Fruit fly (Drosophila melanogaster): ENCODE results near the gene AIF.

AIF gene

dm6 chr2L:2182735-2183340 is 31.3 kb downstream of the AIF start (continued):
- TF ChIP-seq Lim3 (GFP tag; IDR thresholded peaks at IDR 0.05), result no peak
- TF ChIP-seq CG10462 (GFP tag; optimal IDR thresholded peaks at IDR 0.05), result peak; percentile 12
- TF ChIP-seq ro (GFP tag; IDR thresholded peaks at IDR 0.05), result peak; percentile 34; the same call in 1 of the 2 replicates
- peak; percentile 88 for TF ChIP-seq CG18262 (tag; optimal IDR thresholded peaks at IDR 0.05)
- no peak for TF ChIP-seq CG9932 (GFP tag; IDR thresholded peaks at IDR 0.05)
- no peak for TF ChIP-seq bigmax (GFP tag; optimal IDR thresholded peaks at IDR 0.05)
- peak; percentile 39 for TF ChIP-seq CG33213 (GFP tag; optimal IDR thresholded peaks at IDR 0.05)
- peak; percentile 44 for TF ChIP-seq CG4707 (GFP tag; optimal IDR thresholded peaks at IDR 0.05)
- TF ChIP-seq CG31365 (tag; optimal IDR thresholded peaks at IDR 0.05), result no peak
- no peak for TF ChIP-seq CG43689 (GFP tag; IDR thresholded peaks at IDR 0.05)
- no peak for TF ChIP-seq CG15269 (tag; optimal IDR thresholded peaks at IDR 0.05)
- no peak for TF ChIP-seq Doc2 (GFP tag; IDR thresholded peaks at IDR 0.05)
- TF ChIP-seq B-H1 (GFP tag; IDR thresholded peaks at IDR 0.05), result no peak
- peak; percentile 58 for TF ChIP-seq bab2 (GFP tag; optimal IDR thresholded peaks at IDR 0.05)
- TF ChIP-seq CG7357 (GFP tag; IDR thresholded peaks at IDR 0.05), result peak; percentile 42; the same call in 1 of the 3 replicates
- TF ChIP-seq CG1024 (GFP tag; IDR thresholded peaks at IDR 0.05), result peak; percentile 58
- TF ChIP-seq Eip74EF (GFP tag; optimal IDR thresholded peaks at IDR 0.05), result no peak
- no peak for TF ChIP-seq CG2129 (GFP tag; IDR thresholded peaks at IDR 0.05; ENCODE audit: partially characterized antibody)
- TF ChIP-seq NC2β (GFP tag; optimal IDR thresholded peaks at IDR 0.05), result peak; percentile 76
- peak; percentile 57 for TF ChIP-seq stwl (tag; optimal IDR thresholded peaks at IDR 0.05)
- TF ChIP-seq fd102C (GFP tag; optimal IDR thresholded peaks at IDR 0.05), result peak; percentile 82
- no peak for TF ChIP-seq CG32532 (GFP tag; IDR thresholded peaks at IDR 0.05)
- no peak for TF ChIP-seq sc (optimal IDR thresholded peaks at IDR 0.05)
- TF ChIP-seq sc (GFP tag; optimal IDR thresholded peaks at IDR 0.05), result peak; percentile 52
- TF ChIP-seq CG2116 (GFP tag; optimal IDR thresholded peaks at IDR 0.05), result peak; percentile 23
- 0 out of 2 replicates have a peak, but pooled peaks have one; percentile 26 for TF ChIP-seq Nf-YA (GFP tag; IDR thresholded peaks at IDR 0.05)
- TF ChIP-seq B-H2 (GFP tag; optimal IDR thresholded peaks at IDR 0.05), result no peak
- peak; percentile 62 for TF ChIP-seq CG1233 (GFP tag; optimal IDR thresholded peaks at IDR 0.05)
- TF ChIP-seq oc (tag; optimal IDR thresholded peaks at IDR 0.05), result no peak
- no peak for TF ChIP-seq Fer3 (tag; optimal IDR thresholded peaks at IDR 0.05)
- peak in 1 of 3 experiments; percentile 94 for TF ChIP-seq Stat92E (GFP tag; optimal IDR thresholded peaks at IDR 0.05)
- TF ChIP-seq E2f1 (GFP tag; IDR thresholded peaks at IDR 0.05), result peak; percentile 28; the same call in 1 of the 2 replicates
- TF ChIP-seq tup (GFP tag; optimal IDR thresholded peaks at IDR 0.05), result peak; percentile 35
- peak; percentile 36 for TF ChIP-seq jing (GFP tag; optimal IDR thresholded peaks at IDR 0.05)
- peak; percentile 75 for TF ChIP-seq CG8924 (tag; optimal IDR thresholded peaks at IDR 0.05)
- no peak for TF ChIP-seq CG11560 (tag; IDR thresholded peaks at IDR 0.05)
- TF ChIP-seq CG10321 (GFP tag; IDR thresholded peaks at IDR 0.05), result no peak
- peak; percentile 23 for TF ChIP-seq TFAM (GFP tag; optimal IDR thresholded peaks at IDR 0.05)
- TF ChIP-seq CG1792 (GFP tag; optimal IDR thresholded peaks at IDR 0.05), result no peak
- no peak for TF ChIP-seq CG14965 (GFP tag; optimal IDR thresholded peaks at IDR 0.05; ENCODE audit: borderline replicate concordance)
- peak; percentile 69 for TF ChIP-seq tin (GFP tag; optimal IDR thresholded peaks at IDR 0.05)
- TF ChIP-seq H2.0 (GFP tag; IDR thresholded peaks at IDR 0.05), result peak; percentile 58; the same call in 1 of the 2 replicates
- no peak for TF ChIP-seq Kr (GFP tag; optimal IDR thresholded peaks at IDR 0.05)
- TF ChIP-seq cato (GFP tag; optimal IDR thresholded peaks at IDR 0.05; ENCODE audit: borderline replicate concordance), result peak; percentile 25
- peak; percentile 65 for TF ChIP-seq aop (GFP tag; IDR thresholded peaks at IDR 0.05)
- TF ChIP-seq CG2199 (GFP tag; IDR thresholded peaks at IDR 0.05), result peak; percentile 67; the same call in 2 of the 3 replicates
- no peak for TF ChIP-seq CG15514 (GFP tag; optimal IDR thresholded peaks at IDR 0.05)
- peak; percentile 44 for TF ChIP-seq trh (GFP tag; optimal IDR thresholded peaks at IDR 0.05)
- TF ChIP-seq CG10267 (tag; optimal IDR thresholded peaks at IDR 0.05), result peak; percentile 83
- TF ChIP-seq CHES-1-like (GFP tag; optimal IDR thresholded peaks at IDR 0.05), result peak; percentile 67
